Worm (Caenorhabditis elegans) whole organism, L3 larva: ENCODE data around the gene F47B8.8.

Experiments
- ceh-82 ChIP-seq: fragments of 150-350 bp; optimal IDR thresholded peaks from 2 replicates; lab custom pipeline; 2014; ENCODE audit warnings: missing biosample characterization, missing genetic modification characterization
- daf-12 ChIP-seq: fragments of 150-350 bp; optimal IDR thresholded peaks from 2 replicates; lab custom pipeline; 2014; ENCODE audit warnings: missing biosample characterization, missing genetic modification reagents, missing genetic modification characterization
- egl-27 ChIP-seq: sonication (generic microtip); optimal IDR thresholded peaks from 4 replicates; lab custom pipeline; 2017; ENCODE audit warnings: missing biosample characterization, missing genetic modification reagents, missing genetic modification characterization
- jun-1 ChIP-seq: fragments of 150-350 bp; optimal IDR thresholded peaks from 2 replicates; lab custom pipeline; 2014; ENCODE audit warnings: missing biosample characterization, missing genetic modification reagents, missing genetic modification characterization
- mdl-1 ChIP-seq: fragments of 150-350 bp; optimal IDR thresholded peaks from 2 replicates; lab custom pipeline; 2014; ENCODE audit warnings: missing biosample characterization, missing genetic modification characterization
- nhr-12 ChIP-seq: fragments of 150-350 bp; optimal IDR thresholded peaks from 2 replicates; lab custom pipeline; 2014; ENCODE audit warnings: missing biosample characterization, missing genetic modification characterization
- nhr-77 ChIP-seq: fragments of 150-350 bp; optimal IDR thresholded peaks from 2 replicates; lab custom pipeline; 2014; ENCODE audit warnings: missing biosample characterization, missing genetic modification characterization
- tbx-2 ChIP-seq: sonication (generic microtip); optimal IDR thresholded peaks from 2 replicates; lab custom pipeline; 2016; ENCODE audit warnings: mild to moderate bottlenecking, missing genetic modification characterization, missing compliant biosample characterization

ce11 chrV:14369412-14369811 is 37.9 kb downstream of the F47B8.8 start:
- TF ChIP-seq mdl-1 (tag; lab: Kevin White, UChicago) (no peak), egl-27 (tag; lab: Kevin White, UChicago) (no peak), ceh-82 (tag; lab: Kevin White, UChicago) (no peak), jun-1 (tag; lab: Kevin White, UChicago) (no peak), nhr-77 (no peak), tbx-2 (tag; lab: Kevin White, UChicago) (no peak), daf-12 (tag; lab: Kevin White, UChicago) (no peak), nhr-12 (tag; lab: Kevin White, UChicago) (no peak)
